Worm (Caenorhabditis elegans) whole organism, L1 larva: ENCODE data around the gene ZK1248.19.

Experiments
- C04F5.9 ChIP-seq: sonication (generic microtip); optimal IDR thresholded peaks from 2 replicates; lab custom pipeline; 2016; ENCODE audit warnings: missing genetic modification characterization, missing compliant biosample characterization
- C16A3.4 ChIP-seq: fragments of 150-350 bp; optimal IDR thresholded peaks from 2 replicates; lab custom pipeline; 2014; ENCODE audit warnings: missing biosample characterization, missing genetic modification characterization
- F16B12.6 ChIP-seq: fragments of 150-350 bp; optimal IDR thresholded peaks from 2 replicates; lab custom pipeline; 2014; ENCODE audit warnings: missing biosample characterization, missing genetic modification characterization
- ama-1 ChIP-seq: fragments of 150-350 bp; optimal IDR thresholded peaks from 2 replicates; lab custom pipeline; 2014
- blmp-1 ChIP-seq: fragments of 150-350 bp; optimal IDR thresholded peaks from 2 replicates; lab custom pipeline; 2014; ENCODE audit warnings: missing biosample characterization, missing genetic modification characterization
- ceh-8 ChIP-seq: fragments of 200-800 bp; sonication (Bioruptor generic); optimal IDR thresholded peaks from 2 replicates; lab custom pipeline; 2018; ENCODE audit warnings: mild to moderate bottlenecking, missing genetic modification characterization, moderate library complexity, missing compliant biosample characterization
- ceh-90 ChIP-seq: sonication (generic microtip); optimal IDR thresholded peaks from 2 replicates; lab custom pipeline; 2016; ENCODE audit warnings: missing genetic modification characterization, missing compliant biosample characterization
- dpl-1 ChIP-seq, 3 experiments: fragments of 150-350 bp in 2 of 3; sonication (generic microtip) in 1 of 3; optimal IDR thresholded peaks; 2 replicates each; lab custom pipeline; 2014 to 2017; ENCODE audit warnings: missing biosample characterization in 3 of 3, missing genetic modification characterization in 3 of 3, missing genetic modification reagents in 3 of 3
- efl-1 ChIP-seq, 4 experiments: fragments of 150-350 bp; optimal IDR thresholded peaks in 3 of 4; peaks in 1 of 4; 1 replicate in 1 of 4; 2 replicates in 3 of 4; lab custom pipeline; 2014; ENCODE audit warnings: missing biosample characterization in 2 of 4, missing genetic modification characterization in 2 of 4, missing genetic modification reagents in 2 of 4
- efl-3 ChIP-seq: fragments of 200-800 bp; sonication (Bioruptor generic); optimal IDR thresholded peaks from 2 replicates; lab custom pipeline; 2018; ENCODE audit warnings: mild to moderate bottlenecking, missing genetic modification characterization, missing compliant biosample characterization
- egl-13 ChIP-seq: sonication (generic microtip); optimal IDR thresholded peaks from 2 replicates; lab custom pipeline; 2016; ENCODE audit warnings: missing genotype, missing genetic modification reagents, missing genetic modification characterization, missing compliant biosample characterization
- elt-2 ChIP-seq: sonication (generic microtip); optimal IDR thresholded peaks from 2 replicates; lab custom pipeline; 2016; ENCODE audit warnings: missing genetic modification characterization, mild to moderate bottlenecking, inconsistent platforms, missing compliant biosample characterization, missing genetic modification reagents
- elt-3 ChIP-seq, 6 experiments: fragments of 150-350 bp in 1 of 6; sonication (generic microtip); optimal IDR thresholded peaks; 2 replicates each; lab custom pipeline; 2017 to 2018; ENCODE audit warnings: missing biosample characterization in 6 of 6, missing genetic modification characterization in 6 of 6, inconsistent platforms in 1 of 6
- fkh-4 ChIP-seq: sonication (generic microtip); optimal IDR thresholded peaks from 2 replicates; lab custom pipeline; 2016; ENCODE audit warnings: missing compliant biosample characterization, missing genetic modification characterization, borderline replicate concordance
- grh-1 ChIP-seq: fragments of 200-800 bp; sonication (Bioruptor generic); IDR thresholded peaks from 2 replicates; pipeline ENCODE4 v1.3.6; 2022; ENCODE audit warnings: missing genetic modification reagents, missing genetic modification characterization, missing compliant biosample characterization
- hlh-17 ChIP-seq: fragments of 200-800 bp; sonication (Bioruptor generic); optimal IDR thresholded peaks from 2 replicates; lab custom pipeline; 2018; ENCODE audit warnings: missing genetic modification characterization, mild to moderate bottlenecking, missing compliant biosample characterization, moderate library complexity, borderline replicate concordance
- isw-1 ChIP-seq: fragments of 200-800 bp; sonication (Bioruptor generic); IDR thresholded peaks from 2 replicates; pipeline ENCODE4 v1.3.6; 2022; ENCODE audit warnings: missing genetic modification characterization, missing compliant biosample characterization
- lin-13 ChIP-seq: fragments of 150-350 bp; optimal IDR thresholded peaks from 2 replicates; lab custom pipeline; 2014; ENCODE audit warnings: missing biosample characterization, missing genetic modification reagents, missing genetic modification characterization
- lin-14 ChIP-seq: fragments of 200-800 bp; sonication (Bioruptor generic); optimal IDR thresholded peaks from 2 replicates; lab custom pipeline; 2018; ENCODE audit warnings: mild to moderate bottlenecking, missing genetic modification characterization, moderate library complexity, missing compliant biosample characterization
- lin-15B ChIP-seq: fragments of 150-350 bp; sonication (generic microtip); optimal IDR thresholded peaks from 3 replicates; lab custom pipeline; 2014; ENCODE audit warnings: missing biosample characterization, missing genetic modification characterization
- lin-39 ChIP-seq: fragments of 150-350 bp; optimal IDR thresholded peaks from 2 replicates; lab custom pipeline; 2014; ENCODE audit warnings: missing biosample characterization, missing genetic modification reagents, missing genetic modification characterization
- lsy-2 ChIP-seq, 2 experiments: fragments of 150-350 bp; optimal IDR thresholded peaks; 2 replicates each; lab custom pipeline; 2014; ENCODE audit warnings: missing biosample characterization in 2 of 2, missing genetic modification characterization in 2 of 2
- mef-2 ChIP-seq: fragments of 150-350 bp; optimal IDR thresholded peaks from 2 replicates; lab custom pipeline; 2014; ENCODE audit warnings: missing biosample characterization, missing genetic modification characterization
- nhr-12 ChIP-seq: sonication (generic microtip); optimal IDR thresholded peaks from 2 replicates; lab custom pipeline; 2017; ENCODE audit warnings: missing biosample characterization, missing genetic modification characterization
- nhr-20 ChIP-seq: sonication (generic microtip); optimal IDR thresholded peaks from 2 replicates; lab custom pipeline; 2016; ENCODE audit warnings: mild to moderate bottlenecking, missing genetic modification characterization, missing compliant biosample characterization
- nhr-237 ChIP-seq: fragments of 150-350 bp; optimal IDR thresholded peaks from 2 replicates; lab custom pipeline; 2014; ENCODE audit warnings: missing biosample characterization, missing genetic modification characterization
- nhr-28 ChIP-seq: fragments of 150-350 bp; optimal IDR thresholded peaks from 2 replicates; lab custom pipeline; 2014; ENCODE audit warnings: missing biosample characterization, missing genetic modification characterization
- nhr-47 ChIP-seq: sonication (generic microtip); optimal IDR thresholded peaks from 2 replicates; lab custom pipeline; 2016; ENCODE audit warnings: mild to moderate bottlenecking, missing genetic modification characterization, moderate library complexity, missing compliant biosample characterization
- nhr-77 ChIP-seq: fragments of 150-350 bp; optimal IDR thresholded peaks from 2 replicates; lab custom pipeline; 2014; ENCODE audit warnings: missing biosample characterization, missing genetic modification characterization
- nhr-90 ChIP-seq: sonication (generic microtip); optimal IDR thresholded peaks from 2 replicates; lab custom pipeline; 2016; ENCODE audit warnings: mild to moderate bottlenecking, missing genetic modification characterization, missing compliant biosample characterization; ENCODE audit not compliant: poor library complexity
- rnt-1 ChIP-seq: sonication (generic microtip); optimal IDR thresholded peaks from 2 replicates; lab custom pipeline; 2016; ENCODE audit warnings: mild to moderate bottlenecking, missing genetic modification characterization, moderate library complexity, missing compliant biosample characterization
- skn-1 ChIP-seq: fragments of 150-350 bp; optimal IDR thresholded peaks from 2 replicates; lab custom pipeline; 2014; ENCODE audit warnings: missing biosample characterization, missing genetic modification characterization
- snpc-4 ChIP-seq: fragments of 150-350 bp; optimal IDR thresholded peaks from 2 replicates; lab custom pipeline; 2014; ENCODE audit warnings: missing biosample characterization, missing genetic modification characterization
- tbx-2 ChIP-seq: sonication (generic microtip); optimal IDR thresholded peaks from 2 replicates; lab custom pipeline; 2016; ENCODE audit warnings: missing genetic modification characterization, missing compliant biosample characterization
- unc-130 ChIP-seq: fragments of 150-350 bp; optimal IDR thresholded peaks from 2 replicates; lab custom pipeline; 2017; ENCODE audit warnings: missing biosample characterization, missing genetic modification characterization, inconsistent platforms
- unc-30 ChIP-seq: sonication (generic microtip); optimal IDR thresholded peaks from 2 replicates; lab custom pipeline; 2017; ENCODE audit warnings: missing biosample characterization, missing genetic modification characterization
- xbp-1 ChIP-seq: sonication (generic microtip); optimal IDR thresholded peaks from 2 replicates; lab custom pipeline; 2016; ENCODE audit warnings: missing genetic modification characterization, missing compliant biosample characterization
- zag-1 ChIP-seq: fragments of 150-350 bp; optimal IDR thresholded peaks from 2 replicates; lab custom pipeline; 2014; ENCODE audit warnings: missing biosample characterization, missing genetic modification characterization

The ZK1248.19 gene

DNA sequence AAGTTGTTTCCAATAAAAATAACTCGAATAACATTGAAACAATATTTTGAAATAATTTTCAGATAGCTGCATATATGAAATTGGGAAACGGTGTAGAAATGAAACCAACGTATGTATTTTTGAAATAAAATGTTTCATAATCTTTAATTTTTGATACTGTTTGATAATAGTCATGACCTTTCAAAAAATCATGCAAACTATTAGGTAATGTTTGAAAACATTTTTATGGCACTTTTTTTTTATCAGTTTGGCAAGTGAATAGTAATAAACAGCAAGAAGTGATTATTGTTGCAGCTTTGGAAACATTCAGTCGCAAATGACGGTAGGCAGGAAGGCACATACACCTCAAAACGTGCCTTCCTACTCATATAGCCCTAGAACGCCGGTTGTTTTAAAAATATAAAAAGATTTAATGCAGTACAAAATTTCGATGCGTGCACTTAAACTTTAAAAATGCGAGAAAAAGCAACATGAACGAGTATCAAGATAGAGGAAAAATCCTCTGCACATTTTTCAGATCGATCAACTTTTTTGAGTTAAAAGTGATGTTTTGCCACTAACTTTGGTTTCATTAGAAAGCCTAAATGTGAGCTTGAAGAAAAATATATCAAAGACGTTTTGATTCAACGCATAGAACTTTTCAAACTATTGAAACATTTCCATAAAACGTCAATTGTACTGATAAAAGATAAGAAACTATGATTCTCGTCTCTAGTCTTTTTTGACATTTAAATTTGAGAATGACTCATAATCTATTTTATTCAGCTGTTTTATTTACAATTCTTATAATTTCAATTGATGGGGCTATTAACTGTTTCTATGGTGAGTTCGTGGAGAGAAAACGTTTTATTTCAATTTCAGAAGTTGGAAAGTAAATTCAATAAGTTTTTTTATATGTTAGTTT, 26.4 kb upstream of the ZK1248.19 start, which contains the start of gene F55C12.19:
F55C12.19 (plus strand) TSS at position 735 of the 904 bp plus-strand sequence.
- TF ChIP-seq xbp-1, result no peak
- TF ChIP-seq lin-14 (GFP tag; lab: Kevin White, UChicago), result no peak
- TF ChIP-seq elt-2 (tag; lab: Kevin White, UChicago), result peak; percentile 47
- TF ChIP-seq nhr-77 (tag; lab: Kevin White, UChicago), result no peak
- no peak for TF ChIP-seq nhr-12

DNA sequence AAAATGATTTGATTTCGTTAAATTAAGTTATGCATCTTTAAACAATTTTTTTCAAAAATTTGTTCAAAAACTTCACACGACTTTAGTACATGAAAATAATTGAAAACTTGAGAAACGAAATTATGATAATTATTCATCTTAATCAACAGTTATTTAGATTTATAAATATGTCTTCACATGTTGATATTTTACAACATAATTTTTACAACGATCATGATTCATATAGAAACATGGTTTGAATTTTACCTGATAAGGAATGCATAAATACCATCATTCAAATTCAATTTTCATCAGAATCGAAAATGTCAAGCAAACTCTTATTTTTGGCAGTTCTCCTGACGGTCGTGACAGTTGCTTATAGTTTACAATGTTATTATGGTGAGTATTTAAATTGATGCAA, 24.7 kb upstream of the ZK1248.19 start, which contains the start of gene tag-234:
tag-234 (plus strand) TSS at position 301 of the 400 bp plus-strand sequence.
- TF ChIP-seq dpl-1 (GFP tag; optimal IDR thresholded peaks at IDR 0.05; lab: Kevin White, UChicago), result no peak
- TF ChIP-seq tbx-2 (tag; lab: Kevin White, UChicago), result no peak
- peak; percentile 2 for TF ChIP-seq elt-2 (tag; lab: Kevin White, UChicago)
- no peak for TF ChIP-seq F16B12.6 (tag; lab: Kevin White, UChicago)
- TF ChIP-seq fkh-4 (tag; lab: Kevin White, UChicago), result no peak
- TF ChIP-seq lsy-2 (tag; optimal IDR thresholded peaks at IDR 0.05; lab: Kevin White, UChicago), result no peak
- no peak for TF ChIP-seq nhr-90
- no peak for TF ChIP-seq unc-130 (tag; lab: Kevin White, UChicago)

DNA sequence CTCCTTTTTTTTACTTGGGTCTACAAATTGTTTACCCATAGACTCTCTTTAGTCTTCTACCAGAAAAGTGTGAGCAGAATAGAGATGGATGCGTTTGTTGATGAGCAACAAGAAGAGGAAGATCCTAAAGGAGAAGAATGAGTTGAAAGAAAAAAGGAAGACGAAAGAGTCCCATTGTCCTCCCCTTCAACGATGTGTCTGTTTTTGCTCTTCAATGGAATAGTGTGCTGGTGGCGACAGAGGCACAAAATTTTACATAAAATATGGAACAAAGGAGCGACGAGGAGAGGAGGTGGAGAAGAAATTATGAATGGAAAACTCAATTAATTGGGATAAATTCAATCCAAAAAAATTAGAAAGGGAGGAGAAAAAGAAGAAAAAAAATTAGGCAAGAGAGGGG, 21.4 kb upstream of the ZK1248.19 start:
- TF ChIP-seq elt-2 (tag; lab: Kevin White, UChicago) (no peak), egl-13 (tag; lab: Kevin White, UChicago) (no peak), lin-14 (GFP tag; lab: Kevin White, UChicago) (peak; percentile 49), C04F5.9 (tag; lab: Kevin White, UChicago) (no peak), efl-1 (optimal IDR thresholded peaks at IDR 0.05; lab: Kevin White, UChicago) (no peak), efl-1 (GFP tag; optimal IDR thresholded peaks at IDR 0.05 in 1 of 2; lab: Kevin White, UChicago) (no peak), nhr-20 (tag; lab: Kevin White, UChicago) (no peak), C16A3.4 (tag; lab: Kevin White, UChicago) (no peak)
- TF ChIP-seq, all 84 proteins: peak for 1

DNA sequence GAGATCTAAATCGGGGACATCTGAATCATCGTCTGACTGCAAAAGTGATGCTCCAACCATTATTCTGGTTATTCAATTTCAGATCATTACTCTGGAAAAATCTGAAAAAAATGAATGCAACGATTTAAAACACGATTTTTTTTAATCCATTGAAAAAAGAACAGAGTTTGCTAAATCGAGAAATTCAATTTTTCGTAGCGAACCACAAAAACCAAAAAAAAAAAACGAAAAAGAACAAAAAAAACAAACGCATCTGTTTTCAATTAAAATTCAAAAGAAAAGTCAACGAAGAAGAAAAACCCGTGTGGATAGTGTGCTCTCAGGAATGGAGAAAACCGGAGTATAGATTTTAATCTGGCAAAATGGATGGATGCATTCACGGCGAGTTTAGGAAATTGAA, 19.1 kb upstream of the ZK1248.19 start, which contains the start of gene F55C12.4:
F55C12.4 (minus strand) TSS at position 101 of the 400 bp plus-strand sequence.
- TF ChIP-seq nhr-237 (tag; lab: Kevin White, UChicago) (no peak), skn-1 (tag; lab: Kevin White, UChicago) (no peak), lin-14 (GFP tag; lab: Kevin White, UChicago) (peak; percentile 33), mef-2 (tag; lab: Kevin White, UChicago) (no peak)
- TF ChIP-seq, all 84 proteins: peak for 1

DNA sequence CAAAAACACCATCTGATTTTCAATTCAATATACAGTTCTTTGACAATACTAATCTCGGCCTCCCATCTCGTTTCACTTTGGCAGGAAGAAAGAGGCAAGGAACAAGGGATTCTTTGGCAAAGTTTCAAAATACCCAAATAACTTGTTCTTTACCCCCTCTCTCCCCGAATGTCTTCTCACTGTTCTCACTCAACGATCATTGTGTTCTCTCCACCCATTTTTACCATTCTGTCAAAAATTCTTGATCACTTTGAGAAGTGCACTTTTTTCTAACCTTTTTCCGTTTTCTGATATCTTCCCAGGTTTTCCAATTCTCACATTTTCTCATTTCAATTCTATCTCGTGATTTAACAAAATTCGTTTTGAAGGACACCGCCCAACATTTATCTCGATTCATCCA, 14.9 kb upstream of the ZK1248.19 start, which contains the start of gene H41C03.1:
H41C03.1 (plus strand) TSS at position 301 of the 400 bp plus-strand sequence.
- no peak for TF ChIP-seq lin-39 (tag; lab: Kevin White, UChicago)
- TF ChIP-seq F16B12.6 (tag; lab: Kevin White, UChicago), result no peak
- TF ChIP-seq blmp-1 (tag; lab: Kevin White, UChicago), result peak; percentile 17
- TF ChIP-seq lin-14 (GFP tag; lab: Kevin White, UChicago), result peak; percentile 17
- TF ChIP-seq hlh-17 (GFP tag; lab: Kevin White, UChicago), result no peak

DNA sequence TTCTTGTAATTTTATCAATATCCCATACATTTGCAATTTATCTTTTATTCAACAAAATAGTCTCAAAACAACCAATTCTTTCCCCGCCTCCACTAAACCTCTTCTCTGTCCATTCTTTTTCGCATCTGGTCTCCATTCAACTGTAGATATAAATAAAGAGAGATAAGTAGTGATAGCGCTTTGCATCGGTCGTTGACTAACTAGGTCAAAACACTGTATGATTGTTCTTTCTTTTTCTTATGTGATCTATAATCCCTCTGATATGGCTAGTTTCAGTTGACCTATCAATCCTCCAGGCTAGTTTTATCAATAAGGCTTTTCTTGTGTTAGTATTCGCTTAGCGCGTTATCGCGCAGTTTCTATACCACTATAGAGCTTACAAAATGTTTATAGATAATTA, 14.0 kb upstream of the ZK1248.19 start:
- no peak for TF ChIP-seq lin-13
- TF ChIP-seq unc-130 (tag; lab: Kevin White, UChicago), result no peak
- no peak for TF ChIP-seq tbx-2 (tag; lab: Kevin White, UChicago)
- no peak for TF ChIP-seq lin-15B (tag; lab: Kevin White, UChicago)
- no peak for TF ChIP-seq skn-1 (tag; lab: Kevin White, UChicago)
- no peak for TF ChIP-seq rnt-1 (tag; lab: Kevin White, UChicago)
- no peak for TF ChIP-seq lsy-2 (tag; optimal IDR thresholded peaks at IDR 0.05; lab: Kevin White, UChicago)
- no peak for TF ChIP-seq ama-1
- no peak for TF ChIP-seq unc-30 (tag; lab: Kevin White, UChicago)
- no peak for TF ChIP-seq ceh-90 (tag; lab: Kevin White, UChicago)
- TF ChIP-seq ceh-8 (GFP tag; lab: Kevin White, UChicago), result no peak
- TF ChIP-seq fkh-4 (tag; lab: Kevin White, UChicago), result no peak
- TF ChIP-seq egl-13 (tag; lab: Kevin White, UChicago), result no peak
- no peak for TF ChIP-seq isw-1 (GFP tag; lab: Robert Waterston, UW)
- TF ChIP-seq zag-1, result no peak
- no peak for TF ChIP-seq nhr-47 (tag; lab: Kevin White, UChicago)
- TF ChIP-seq grh-1, result no peak
- TF ChIP-seq blmp-1 (tag; lab: Kevin White, UChicago), result peak; percentile 73
- TF ChIP-seq nhr-28 (tag; lab: Kevin White, UChicago), result no peak
- TF ChIP-seq efl-3, result no peak
- peak in 2 of 6 experiments; percentile 51 to 80 for TF ChIP-seq elt-3 (tag; optimal IDR thresholded peaks at IDR 0.05; lab: Kevin White, UChicago)
- no peak for TF ChIP-seq snpc-4 (tag; lab: Kevin White, UChicago)
- TF ChIP-seq lin-14 (GFP tag; lab: Kevin White, UChicago), result no peak
